Worm (Caenorhabditis elegans) whole organism, L4 larva: Measurements from ENCODE around the gene Y71H2B.2.
"Not testable (repeated sequence)": the region's sequence is repeated elsewhere in the genome, so short reads cannot be mapped to it uniquely, and the experiment has no call there.

Source experiments
- F26F4.8 ChIP-seq: fragments of 200-800 bp; sonication (Bioruptor generic); conservative IDR thresholded peaks from 2 replicates; pipeline ENCODE4 v1.3.6; 2022; ENCODE audit warnings: missing genetic modification characterization, missing compliant biosample characterization
- F37D6.2 ChIP-seq: sonication (generic microtip); optimal IDR thresholded peaks from 2 replicates; lab custom pipeline; 2016; ENCODE audit warnings: mild to moderate bottlenecking, missing genetic modification characterization, missing compliant biosample characterization
- F44E2.7 ChIP-seq: fragments of 200-800 bp; sonication (Bioruptor generic); IDR thresholded peaks from 2 replicates; pipeline ENCODE4 v2.1.2; 2022; ENCODE audit warnings: missing genetic modification characterization, missing compliant biosample characterization
- F49E8.2 ChIP-seq: sonication (generic microtip); optimal IDR thresholded peaks from 2 replicates; lab custom pipeline; 2016; ENCODE audit warnings: missing compliant biosample characterization, mild to moderate bottlenecking, missing genetic modification characterization, borderline replicate concordance
- Y48G9A.11 ChIP-seq: fragments of 200-800 bp; sonication (Bioruptor generic); IDR thresholded peaks from 2 replicates; pipeline ENCODE4 v1.3.6; 2022; ENCODE audit warnings: missing genetic modification reagents, missing genetic modification characterization, missing compliant biosample characterization
- Y5F2A.4 ChIP-seq: fragments of 200-800 bp; sonication (Bioruptor generic); optimal IDR thresholded peaks from 2 replicates; lab custom pipeline; 2018; ENCODE audit warnings: mild to moderate bottlenecking, missing genetic modification characterization, missing compliant biosample characterization
- aly-2 ChIP-seq: sonication (generic microtip); optimal IDR thresholded peaks from 2 replicates; lab custom pipeline; 2018; ENCODE audit warnings: missing biosample characterization, missing genetic modification characterization
- ama-1 ChIP-seq: fragments of 150-350 bp; optimal IDR thresholded peaks from 2 replicates; lab custom pipeline; 2014; ENCODE audit warnings: inconsistent platforms, mixed read lengths
- ceh-44 ChIP-seq: fragments of 200-800 bp; sonication (Bioruptor generic); IDR thresholded peaks from 2 replicates; pipeline ENCODE4 v1.3.6; 2022; ENCODE audit warnings: missing genetic modification reagents, missing genetic modification characterization, missing compliant biosample characterization
- ceh-62 ChIP-seq: sonication (generic microtip); optimal IDR thresholded peaks from 2 replicates; lab custom pipeline; 2017; ENCODE audit warnings: missing biosample characterization, missing genetic modification characterization
- ceh-82 ChIP-seq: sonication (generic microtip); optimal IDR thresholded peaks from 2 replicates; lab custom pipeline; 2017; ENCODE audit warnings: missing biosample characterization, missing genetic modification characterization
- daf-19 ChIP-seq: fragments of 200-800 bp; sonication (Bioruptor generic); conservative IDR thresholded peaks from 2 replicates; pipeline ENCODE4 v1.3.6; 2022; ENCODE audit warnings: missing genetic modification characterization, missing compliant biosample characterization
- dmd-8 ChIP-seq: fragments of 200-800 bp; sonication (Bioruptor generic); IDR thresholded peaks from 2 replicates; pipeline ENCODE4 v1.3.6; 2022; ENCODE audit warnings: missing genetic modification characterization, missing compliant biosample characterization
- dpl-1 ChIP-seq: fragments of 150-350 bp; optimal IDR thresholded peaks from 2 replicates; lab custom pipeline; 2014; ENCODE audit warnings: missing biosample characterization, missing genetic modification reagents, missing genetic modification characterization
- dve-1 ChIP-seq: sonication (generic microtip); optimal IDR thresholded peaks from 2 replicates; lab custom pipeline; 2017; ENCODE audit warnings: antibody characterized with exemption, mild to moderate bottlenecking, missing genetic modification characterization, missing compliant biosample characterization; ENCODE audit not compliant: insufficient read depth
- gei-8 ChIP-seq: fragments of 200-800 bp; sonication (Bioruptor generic); optimal IDR thresholded peaks from 2 replicates; lab custom pipeline; 2018; ENCODE audit warnings: mild to moderate bottlenecking, missing genetic modification characterization, missing compliant biosample characterization
- hif-1 ChIP-seq, 2 experiments: sonication (generic microtip); optimal IDR thresholded peaks; 2 replicates each; lab custom pipeline; 2016 to 2017; ENCODE audit warnings: missing compliant biosample characterization in 2 of 2, missing genetic modification characterization in 2 of 2, missing genetic modification reagents in 2 of 2, missing genotype in 2 of 2, mild to moderate bottlenecking in 1 of 2
- hlh-11 ChIP-seq: fragments of 200-800 bp; sonication (Bioruptor generic); optimal IDR thresholded peaks from 2 replicates; lab custom pipeline; 2018; ENCODE audit warnings: mild to moderate bottlenecking, missing genetic modification characterization, missing compliant biosample characterization
- hlh-30 ChIP-seq: sonication (generic microtip); optimal IDR thresholded peaks from 2 replicates; lab custom pipeline; 2017; ENCODE audit warnings: antibody characterized with exemption, mild to moderate bottlenecking, missing genetic modification characterization, missing compliant biosample characterization; ENCODE audit not compliant: insufficient read depth
- jun-1 ChIP-seq: fragments of 150-350 bp; optimal IDR thresholded peaks from 2 replicates; lab custom pipeline; 2014; ENCODE audit warnings: missing biosample characterization, missing genetic modification reagents, missing genetic modification characterization
- lin-13 ChIP-seq: fragments of 150-350 bp; optimal IDR thresholded peaks from 2 replicates; lab custom pipeline; 2014; ENCODE audit warnings: missing biosample characterization, missing genetic modification reagents, missing genetic modification characterization
- lin-15B ChIP-seq: fragments of 150-350 bp; sonication (generic microtip); optimal IDR thresholded peaks from 3 replicates; lab custom pipeline; 2014; ENCODE audit warnings: missing biosample characterization, missing genetic modification characterization
- lin-38 ChIP-seq: fragments of 200-800 bp; sonication (Bioruptor generic); IDR thresholded peaks from 2 replicates; pipeline ENCODE4 v1.3.6; 2022; ENCODE audit warnings: missing genetic modification reagents, missing genetic modification characterization, missing compliant biosample characterization
- lin-39 ChIP-seq: fragments of 150-350 bp; optimal IDR thresholded peaks from 2 replicates; lab custom pipeline; 2014; ENCODE audit warnings: missing biosample characterization, missing genetic modification reagents, missing genetic modification characterization
- lsy-2 ChIP-seq, 2 experiments: fragments of 150-350 bp in 1 of 2; sonication (generic microtip) in 1 of 2; optimal IDR thresholded peaks; 2 replicates each; lab custom pipeline; 2014 to 2017; ENCODE audit warnings: missing biosample characterization in 2 of 2, missing genetic modification characterization in 2 of 2
- mdl-1 ChIP-seq, 2 experiments: fragments of 150-350 bp in 1 of 2; sonication (generic microtip) in 1 of 2; optimal IDR thresholded peaks; 2 replicates each; lab custom pipeline; 2014 to 2017; ENCODE audit warnings: missing biosample characterization in 2 of 2, missing genetic modification characterization in 2 of 2
- mep-1 ChIP-seq: fragments of 150-350 bp; sonication (generic microtip); optimal IDR thresholded peaks from 3 replicates; lab custom pipeline; 2014; ENCODE audit warnings: missing biosample characterization, missing genetic modification characterization
- nhr-10 ChIP-seq: fragments of 150-350 bp; optimal IDR thresholded peaks from 2 replicates; lab custom pipeline; 2014; ENCODE audit warnings: missing biosample characterization, missing genetic modification characterization
- nhr-11 ChIP-seq: fragments of 150-350 bp; optimal IDR thresholded peaks from 2 replicates; lab custom pipeline; 2014; ENCODE audit warnings: missing biosample characterization, missing genetic modification characterization
- nhr-25 ChIP-seq: sonication (generic microtip); optimal IDR thresholded peaks from 2 replicates; lab custom pipeline; 2017; ENCODE audit warnings: missing genetic modification characterization, mild to moderate bottlenecking, missing compliant biosample characterization, antibody characterized with exemption, moderate library complexity, borderline replicate concordance; ENCODE audit not compliant: insufficient read depth
- nhr-76 ChIP-seq: fragments of 150-350 bp; optimal IDR thresholded peaks from 2 replicates; lab custom pipeline; 2014; ENCODE audit warnings: missing biosample characterization, missing genetic modification characterization
- pqm-1 ChIP-seq: sonication (generic microtip); optimal IDR thresholded peaks from 2 replicates; lab custom pipeline; 2017; ENCODE audit warnings: missing biosample characterization, missing genetic modification characterization
- saeg-2 ChIP-seq: fragments of 200-800 bp; sonication (Bioruptor generic); IDR thresholded peaks from 2 replicates; pipeline ENCODE4 v1.3.6; 2022; ENCODE audit warnings: missing genetic modification reagents, missing genetic modification characterization, missing compliant biosample characterization
- set-16 ChIP-seq: fragments of 200-800 bp; sonication (Bioruptor generic); IDR thresholded peaks from 2 replicates; pipeline ENCODE4 v1.3.6; 2022; ENCODE audit warnings: missing genetic modification reagents, missing genetic modification characterization, missing compliant biosample characterization
- snpc-1.2 ChIP-seq: fragments of 200-800 bp; sonication (Bioruptor generic); IDR thresholded peaks from 2 replicates; pipeline ENCODE4 v1.3.6; 2022; ENCODE audit warnings: missing genetic modification reagents, missing genetic modification characterization, missing compliant biosample characterization
- snpc-4 ChIP-seq: fragments of 150-350 bp; optimal IDR thresholded peaks from 2 replicates; lab custom pipeline; 2014; ENCODE audit warnings: missing biosample characterization, missing genetic modification characterization
- tag-97 ChIP-seq: fragments of 200-800 bp; sonication (Bioruptor generic); IDR thresholded peaks from 2 replicates; pipeline ENCODE4 v1.3.6; 2022; ENCODE audit warnings: missing genetic modification characterization, missing compliant biosample characterization
- unc-130 ChIP-seq: sonication (generic microtip); optimal IDR thresholded peaks from 2 replicates; lab custom pipeline; 2016; ENCODE audit warnings: missing genetic modification reagents, missing genetic modification characterization, missing compliant biosample characterization
- unc-62 ChIP-seq, 3 experiments: fragments of 150-350 bp in 1 of 3; sonication (generic microtip); optimal IDR thresholded peaks in 2 of 3; peaks in 1 of 3; 1 replicate in 1 of 3; 2 replicates in 2 of 3; lab custom pipeline; 2014 to 2017; ENCODE audit warnings: missing biosample characterization in 3 of 3, missing genetic modification characterization in 3 of 3, missing genetic modification reagents in 3 of 3, missing genotype in 1 of 3
- zag-1 ChIP-seq: fragments of 150-350 bp; optimal IDR thresholded peaks from 2 replicates; lab custom pipeline; 2014; ENCODE audit warnings: missing biosample characterization, missing genetic modification characterization

Y71H2B.2 gene

DNA sequence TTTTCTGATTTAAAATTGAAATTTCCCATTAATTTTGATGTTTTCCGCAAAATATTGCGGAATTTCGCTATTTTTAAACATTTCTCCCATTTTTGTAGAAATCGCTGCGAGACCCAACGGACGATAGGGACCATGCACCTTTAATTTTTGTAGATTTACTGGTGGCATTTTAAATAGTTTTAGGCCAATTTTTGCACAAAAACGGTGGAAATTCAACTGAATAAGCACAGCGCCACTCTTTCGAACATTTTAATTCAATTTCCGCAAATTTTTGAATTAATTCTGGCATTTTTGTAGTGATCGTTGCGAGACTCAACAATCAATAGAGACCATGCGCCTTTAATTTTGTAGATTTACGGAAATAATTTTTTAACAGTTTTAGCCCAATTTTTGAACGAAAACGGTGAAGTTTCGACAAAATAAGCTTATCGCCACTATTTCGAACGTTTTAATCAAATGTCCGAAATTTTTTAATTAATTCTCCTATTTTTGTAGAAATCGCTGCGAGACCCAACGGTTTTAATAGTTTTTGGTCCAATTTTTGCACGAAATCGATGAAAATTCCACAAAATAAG lies 24.4 kb upstream of the Y71H2B.2 start:
- TF ChIP-seq saeg-2 (GFP tag; lab: Robert Waterston, UW), result no peak
- no peak for TF ChIP-seq tag-97 (GFP tag; lab: Robert Waterston, UW)
- no peak for TF ChIP-seq F44E2.7 (GFP tag; lab: Robert Waterston, UW)
- peak; percentile 60 for TF ChIP-seq lin-38 (GFP tag; lab: Robert Waterston, UW)
- TF ChIP-seq unc-130 (GFP tag; lab: Kevin White, UChicago), result peak; percentile 33
- TF ChIP-seq Y48G9A.11 (GFP tag; lab: Robert Waterston, UW), result 0 out of 2 replicates have a peak, but pooled peaks have one; percentile 42
- no peak for TF ChIP-seq hlh-30 (tag; lab: Kevin White, UChicago)
- peak; percentile 76 for TF ChIP-seq F49E8.2

DNA sequence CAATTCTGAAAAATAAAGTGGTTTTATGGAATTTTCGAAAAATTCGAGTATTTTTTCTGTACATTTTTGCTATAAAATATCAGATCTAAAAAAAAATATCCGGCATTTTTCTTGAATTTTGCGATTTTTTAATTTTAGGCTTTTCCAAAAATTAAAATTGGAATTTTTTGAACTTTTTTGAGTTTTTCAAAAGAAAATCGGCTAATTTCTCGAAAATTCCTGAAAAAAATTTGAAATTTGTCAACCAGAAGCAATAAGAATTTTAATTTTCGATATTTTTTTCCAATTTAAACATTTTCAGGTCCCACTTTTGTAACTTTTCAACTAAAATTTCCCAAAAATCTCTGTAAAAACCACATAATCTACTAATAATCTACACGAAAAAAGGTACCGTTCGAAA lies 19.3 kb upstream of the Y71H2B.2 start, which contains the start of gene Y71H2B.11:
Y71H2B.11 (plus strand) TSS at position 301 of the 400 bp plus-strand sequence.
- TF ChIP-seq zag-1 (tag; lab: Kevin White, UChicago) (no peak), pqm-1 (tag; lab: Kevin White, UChicago) (no peak), ama-1 (lab: Kevin White, UChicago) (no peak), hlh-11 (tag; lab: Kevin White, UChicago) (no peak), nhr-76 (tag; lab: Kevin White, UChicago) (no peak), snpc-4 (tag; lab: Kevin White, UChicago) (no peak), lin-15B (tag; lab: Kevin White, UChicago) (no peak), nhr-25 (tag; lab: Kevin White, UChicago) (no peak), ceh-44 (no peak), nhr-11 (tag; lab: Kevin White, UChicago) (no peak), ceh-82 (tag; lab: Kevin White, UChicago) (no peak), F26F4.8 (GFP tag; lab: Robert Waterston, UW) (no peak), Y5F2A.4 (no peak), dmd-8 (no peak)

DNA sequence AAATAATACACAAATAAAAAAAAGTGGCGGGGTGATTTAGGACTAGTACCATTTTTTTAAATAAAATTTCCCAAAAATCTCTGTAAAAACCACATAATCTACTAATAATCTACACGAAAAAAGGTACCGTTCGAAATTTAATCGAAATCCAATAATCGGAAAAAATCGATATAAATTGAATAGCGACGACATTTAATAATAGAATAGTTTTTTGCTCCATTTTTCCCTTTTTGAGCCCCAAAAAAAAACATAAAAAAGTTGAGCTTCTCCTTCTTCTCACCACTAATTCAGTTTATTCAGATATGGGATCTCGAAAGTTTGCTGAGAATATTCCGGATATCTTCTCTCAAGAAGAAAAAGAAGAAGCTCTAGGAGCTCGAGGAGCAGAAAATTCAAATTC lies 15.3 kb upstream of the Y71H2B.2 start, which contains the start of gene Y71H2B.5:
Y71H2B.5 (plus strand) TSS at position 301 of the 400 bp plus-strand sequence.
- not testable (repeated sequence) for TF ChIP-seq mep-1; lsy-2 (tag; optimal IDR thresholded peaks at IDR 0.05; lab: Kevin White, UChicago); daf-19 (GFP tag; lab: Robert Waterston, UW)

DNA sequence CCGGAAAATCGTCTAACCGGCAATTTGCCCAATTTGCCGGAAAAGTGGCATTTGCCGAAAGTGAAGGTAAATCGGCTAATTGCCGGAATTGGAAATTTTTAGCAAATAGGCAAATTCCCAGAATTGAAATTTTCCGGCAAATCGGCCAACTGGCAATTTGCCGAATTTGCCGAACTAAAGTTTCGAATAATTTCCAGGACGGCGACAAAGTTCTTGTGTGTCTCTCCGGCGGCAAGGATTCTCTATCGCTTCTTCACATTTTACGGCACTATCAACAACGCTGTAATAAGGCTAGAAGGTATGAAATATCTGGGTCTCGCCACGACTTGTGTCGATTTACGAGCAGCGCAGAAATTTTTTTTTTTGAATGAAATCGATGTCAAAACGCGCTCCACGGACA lies 6.8 kb upstream of the Y71H2B.2 start:
- no peak for TF ChIP-seq lin-39 (tag; lab: Kevin White, UChicago)
- no peak for TF ChIP-seq unc-130 (GFP tag; lab: Kevin White, UChicago)
- TF ChIP-seq unc-62 (GFP tag; optimal IDR thresholded peaks at IDR 0.05 in 1 of 2; lab: Kevin White, UChicago), result peak in 1 of 2 experiments; percentile 95
- TF ChIP-seq unc-62 (tag; optimal IDR thresholded peaks at IDR 0.05; lab: Kevin White, UChicago), result no peak
- TF ChIP-seq snpc-1.2 (GFP tag; lab: Robert Waterston, UW), result no peak
- no peak for TF ChIP-seq F44E2.7 (GFP tag; lab: Robert Waterston, UW)
- no peak for TF ChIP-seq set-16
- TF ChIP-seq, all 104 proteins: peak for 1

DNA sequence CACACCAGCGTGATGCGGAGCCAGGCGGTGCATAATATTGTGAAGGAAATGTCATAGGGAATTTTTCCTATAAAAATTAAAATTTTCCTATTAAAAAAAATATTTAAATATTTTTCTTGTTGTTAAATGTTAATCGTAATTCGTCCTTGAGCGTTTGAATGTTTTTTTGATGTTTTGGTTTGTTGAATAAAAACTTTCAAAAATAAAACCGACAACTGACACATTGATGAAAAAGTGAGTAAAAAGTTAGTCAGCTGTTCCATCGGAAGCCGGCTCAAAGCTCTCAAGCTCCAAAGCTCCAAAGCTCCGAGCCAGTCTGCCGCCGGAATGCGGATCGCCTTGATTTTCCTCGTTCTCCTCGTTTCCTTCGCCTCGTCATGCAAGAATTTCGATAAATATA lies 4.3 kb upstream of the Y71H2B.2 start, which contains the start of gene Y71H2B.4:
Y71H2B.4 (plus strand) TSS at position 301 of the 400 bp plus-strand sequence.
- TF ChIP-seq ceh-44, result no peak

DNA sequence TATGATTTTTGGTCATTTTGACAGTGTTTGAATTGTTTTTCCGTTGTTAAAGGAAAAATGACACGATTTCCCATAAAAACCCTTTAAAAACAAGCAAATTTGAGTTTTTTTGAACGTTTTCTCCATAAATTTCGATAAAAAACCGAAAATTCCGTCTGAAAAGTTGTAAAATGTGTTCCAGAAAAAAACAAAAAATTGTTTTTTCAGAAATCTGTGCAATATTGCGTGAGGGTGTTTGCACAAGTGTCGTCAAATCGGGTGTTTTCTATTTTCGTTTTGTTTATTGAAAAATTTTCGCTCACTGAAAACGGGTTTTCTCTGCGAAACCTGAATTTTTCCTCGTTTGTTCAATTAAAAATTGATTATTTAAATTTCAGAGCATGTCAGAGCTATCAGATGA lies 3.4 kb upstream of the Y71H2B.2 start, which contains the start of gene ppfr-4:
ppfr-4 (plus strand) TSS at position 378 of the 400 bp plus-strand sequence.
- TF ChIP-seq gei-8, result no peak
- no peak for TF ChIP-seq F37D6.2 (tag; lab: Kevin White, UChicago)
- TF ChIP-seq hif-1 (tag; optimal IDR thresholded peaks at IDR 0.05; lab: Kevin White, UChicago), result no peak
- TF ChIP-seq aly-2 (tag; lab: Kevin White, UChicago), result no peak
- TF ChIP-seq jun-1, result no peak
- no peak for TF ChIP-seq Y48G9A.11 (GFP tag; lab: Robert Waterston, UW)
- no peak for TF ChIP-seq unc-130 (GFP tag; lab: Kevin White, UChicago)
- TF ChIP-seq F44E2.7 (GFP tag; lab: Robert Waterston, UW), result no peak
- TF ChIP-seq ceh-62, result no peak
- peak; percentile 19 for TF ChIP-seq dpl-1 (GFP tag; lab: Kevin White, UChicago)
- peak; percentile 1 for TF ChIP-seq dve-1 (tag; lab: Kevin White, UChicago)
- TF ChIP-seq lin-13 (GFP tag; lab: Kevin White, UChicago), result no peak
- TF ChIP-seq nhr-10 (tag; lab: Kevin White, UChicago), result no peak
- peak in 1 of 2 experiments; percentile 24 for TF ChIP-seq lsy-2 (tag; optimal IDR thresholded peaks at IDR 0.05; lab: Kevin White, UChicago)
- TF ChIP-seq mdl-1 (tag; optimal IDR thresholded peaks at IDR 0.05; lab: Kevin White, UChicago), result no peak
- no peak for TF ChIP-seq daf-19 (GFP tag; lab: Robert Waterston, UW)
